Worm (Caenorhabditis elegans) whole organism, L3 larva: ENCODE measurements around the gene ama-1.
A peak's percentile ranks its signal among the peaks of the same experiment; 100 is the strongest.

Experiments
- R02D3.7 ChIP-seq: fragments of 150-350 bp; optimal IDR thresholded peaks from 2 replicates; lab custom pipeline; 2014; ENCODE audit warnings: missing biosample characterization, missing genetic modification characterization
- ZK546.5 ChIP-seq: sonication (generic microtip); optimal IDR thresholded peaks from 2 replicates; lab custom pipeline; 2017; ENCODE audit warnings: missing biosample characterization, missing genetic modification characterization
- aly-2 ChIP-seq: fragments of 150-350 bp; optimal IDR thresholded peaks from 2 replicates; lab custom pipeline; 2014; ENCODE audit warnings: missing biosample characterization, missing genetic modification characterization
- ama-1 ChIP-seq: fragments of 150-350 bp; optimal IDR thresholded peaks from 2 replicates; lab custom pipeline; 2018
- ceh-16 ChIP-seq: sonication (generic microtip); optimal IDR thresholded peaks from 2 replicates; lab custom pipeline; 2017; ENCODE audit warnings: missing biosample characterization, missing genetic modification characterization
- ceh-28 ChIP-seq: fragments of 150-350 bp; optimal IDR thresholded peaks from 2 replicates; lab custom pipeline; 2014; ENCODE audit warnings: missing biosample characterization, missing genetic modification reagents, missing genetic modification characterization
- ceh-82 ChIP-seq: fragments of 150-350 bp; optimal IDR thresholded peaks from 2 replicates; lab custom pipeline; 2014; ENCODE audit warnings: missing biosample characterization, missing genetic modification characterization
- ceh-9 ChIP-seq: sonication (generic microtip); optimal IDR thresholded peaks from 2 replicates; lab custom pipeline; 2018; ENCODE audit warnings: missing biosample characterization, missing genetic modification characterization
- daf-12 ChIP-seq: fragments of 150-350 bp; optimal IDR thresholded peaks from 2 replicates; lab custom pipeline; 2014; ENCODE audit warnings: missing biosample characterization, missing genetic modification reagents, missing genetic modification characterization
- egl-27 ChIP-seq: sonication (generic microtip); optimal IDR thresholded peaks from 4 replicates; lab custom pipeline; 2017; ENCODE audit warnings: missing biosample characterization, missing genetic modification reagents, missing genetic modification characterization
- egl-5 ChIP-seq: fragments of 150-350 bp; optimal IDR thresholded peaks from 2 replicates; lab custom pipeline; 2017; ENCODE audit warnings: missing biosample characterization, missing genetic modification reagents, missing genetic modification characterization, inconsistent platforms
- elt-1 ChIP-seq: fragments of 150-350 bp; optimal IDR thresholded peaks from 2 replicates; lab custom pipeline; 2014; ENCODE audit warnings: missing biosample characterization, missing genetic modification characterization
- elt-2 ChIP-seq: sonication (generic microtip); optimal IDR thresholded peaks from 2 replicates; lab custom pipeline; 2016; ENCODE audit warnings: missing genetic modification reagents, mild to moderate bottlenecking, missing genetic modification characterization, missing compliant biosample characterization
- elt-3 ChIP-seq, 3 experiments: fragments of 150-350 bp in 1 of 3; sonication (generic microtip) in 2 of 3; optimal IDR thresholded peaks; 2 replicates in 2 of 3; 4 replicates in 1 of 3; lab custom pipeline; 2014 to 2017; ENCODE audit warnings: missing biosample characterization in 3 of 3, missing genetic modification characterization in 3 of 3
- eor-1 ChIP-seq, 2 experiments: fragments of 150-350 bp; optimal IDR thresholded peaks; 2 replicates each; lab custom pipeline; 2014 to 2018; ENCODE audit warnings: missing biosample characterization in 2 of 2, missing genetic modification characterization in 2 of 2
- fkh-10 ChIP-seq: sonication (generic microtip); optimal IDR thresholded peaks from 2 replicates; lab custom pipeline; 2017; ENCODE audit warnings: missing biosample characterization, missing genetic modification reagents, missing genetic modification characterization
- fkh-2 ChIP-seq: fragments of 150-350 bp; optimal IDR thresholded peaks from 2 replicates; lab custom pipeline; 2014; ENCODE audit warnings: missing biosample characterization, missing genetic modification reagents, missing genetic modification characterization
- fos-1 ChIP-seq: fragments of 150-350 bp; optimal IDR thresholded peaks from 2 replicates; lab custom pipeline; 2014; ENCODE audit warnings: missing biosample characterization, missing genetic modification characterization
- hmg-11 ChIP-seq: sonication (generic microtip); optimal IDR thresholded peaks from 2 replicates; lab custom pipeline; 2016; ENCODE audit warnings: missing genetic modification characterization, missing compliant biosample characterization
- lin-15B ChIP-seq: fragments of 150-350 bp; optimal IDR thresholded peaks from 2 replicates; lab custom pipeline; 2014; ENCODE audit warnings: missing biosample characterization, missing genetic modification characterization
- lin-39 ChIP-seq: fragments of 150-350 bp; optimal IDR thresholded peaks from 2 replicates; lab custom pipeline; 2018; ENCODE audit warnings: missing biosample characterization, missing genetic modification reagents, missing genetic modification characterization
- lsy-12 ChIP-seq: sonication (generic microtip); optimal IDR thresholded peaks from 2 replicates; lab custom pipeline; 2016; ENCODE audit warnings: mild to moderate bottlenecking, missing genetic modification characterization, missing compliant biosample characterization
- mdl-1 ChIP-seq: fragments of 150-350 bp; optimal IDR thresholded peaks from 2 replicates; lab custom pipeline; 2014; ENCODE audit warnings: missing biosample characterization, missing genetic modification characterization
- mml-1 ChIP-seq: fragments of 150-350 bp; sonication (generic microtip); optimal IDR thresholded peaks from 3 replicates; lab custom pipeline; 2014; ENCODE audit warnings: missing biosample characterization, missing genetic modification characterization
- nfya-1 ChIP-seq: sonication (generic microtip); optimal IDR thresholded peaks from 2 replicates; lab custom pipeline; 2017; ENCODE audit warnings: missing genetic modification characterization, mild to moderate bottlenecking, missing compliant biosample characterization, antibody characterized with exemption, moderate library complexity; ENCODE audit not compliant: insufficient read depth
- nhr-11 ChIP-seq: fragments of 150-350 bp; optimal IDR thresholded peaks from 2 replicates; lab custom pipeline; 2014; ENCODE audit warnings: missing biosample characterization, missing genetic modification characterization
- nhr-12 ChIP-seq: fragments of 150-350 bp; optimal IDR thresholded peaks from 2 replicates; lab custom pipeline; 2014; ENCODE audit warnings: missing biosample characterization, missing genetic modification characterization
- nhr-23 ChIP-seq: fragments of 150-350 bp; optimal IDR thresholded peaks from 2 replicates; lab custom pipeline; 2014; ENCODE audit warnings: missing biosample characterization, missing genetic modification reagents, missing genetic modification characterization
- nhr-237 ChIP-seq: fragments of 150-350 bp; optimal IDR thresholded peaks from 2 replicates; lab custom pipeline; 2014; ENCODE audit warnings: missing biosample characterization, missing genetic modification characterization
- nhr-25 ChIP-seq: sonication (generic microtip); optimal IDR thresholded peaks from 2 replicates; lab custom pipeline; 2017; ENCODE audit warnings: missing biosample characterization, missing genetic modification characterization
- nhr-28 ChIP-seq: fragments of 150-350 bp; optimal IDR thresholded peaks from 2 replicates; lab custom pipeline; 2014; ENCODE audit warnings: missing biosample characterization, missing genetic modification characterization
- nhr-43 ChIP-seq: sonication (generic microtip); optimal IDR thresholded peaks from 2 replicates; lab custom pipeline; 2016; ENCODE audit warnings: mild to moderate bottlenecking, missing genetic modification characterization, missing compliant biosample characterization; ENCODE audit not compliant: poor library complexity, severe bottlenecking
- nhr-67 ChIP-seq: fragments of 150-350 bp; optimal IDR thresholded peaks from 2 replicates; lab custom pipeline; 2014; ENCODE audit warnings: missing biosample characterization, missing genetic modification characterization
- nhr-76 ChIP-seq: fragments of 150-350 bp; sonication (generic microtip); optimal IDR thresholded peaks from 5 replicates; lab custom pipeline; 2014; ENCODE audit warnings: missing biosample characterization, missing genetic modification characterization
- nhr-77 ChIP-seq: fragments of 150-350 bp; optimal IDR thresholded peaks from 2 replicates; lab custom pipeline; 2014; ENCODE audit warnings: missing biosample characterization, missing genetic modification characterization
- pha-4 ChIP-seq: fragments of 150-350 bp; optimal IDR thresholded peaks from 2 replicates; lab custom pipeline; 2014; ENCODE audit warnings: missing biosample characterization, missing genetic modification reagents, missing genetic modification characterization
- pqm-1 ChIP-seq: fragments of 150-350 bp; optimal IDR thresholded peaks from 2 replicates; lab custom pipeline; 2017; ENCODE audit warnings: missing biosample characterization, missing genetic modification characterization, inconsistent platforms
- sea-2 ChIP-seq: fragments of 150-350 bp; sonication (generic microtip); optimal IDR thresholded peaks from 4 replicates; lab custom pipeline; 2014; ENCODE audit warnings: missing biosample characterization, missing genetic modification reagents, missing genetic modification characterization
- skn-1 ChIP-seq: fragments of 150-350 bp; optimal IDR thresholded peaks from 2 replicates; lab custom pipeline; 2014; ENCODE audit warnings: missing biosample characterization, missing genetic modification characterization
- snpc-4 ChIP-seq: fragments of 150-350 bp; optimal IDR thresholded peaks from 2 replicates; lab custom pipeline; 2014; ENCODE audit warnings: missing biosample characterization, missing genetic modification characterization
- tbx-2 ChIP-seq: sonication (generic microtip); optimal IDR thresholded peaks from 2 replicates; lab custom pipeline; 2016; ENCODE audit warnings: mild to moderate bottlenecking, missing genetic modification characterization, missing compliant biosample characterization
- unc-39 ChIP-seq: sonication (generic microtip); optimal IDR thresholded peaks from 4 replicates; lab custom pipeline; 2017; ENCODE audit warnings: missing biosample characterization, missing genetic modification characterization
- unc-62 ChIP-seq: fragments of 150-350 bp; sonication (generic microtip); optimal IDR thresholded peaks from 4 replicates; lab custom pipeline; 2014; ENCODE audit warnings: missing biosample characterization, missing genetic modification reagents, missing genetic modification characterization
- zag-1 ChIP-seq: fragments of 150-350 bp; optimal IDR thresholded peaks from 2 replicates; lab custom pipeline; 2014; ENCODE audit warnings: missing biosample characterization, missing genetic modification characterization
- ztf-11 ChIP-seq: fragments of 150-350 bp; optimal IDR thresholded peaks from 2 replicates; lab custom pipeline; 2014; ENCODE audit warnings: missing biosample characterization, missing genetic modification characterization
- ztf-4 ChIP-seq: fragments of 150-350 bp; optimal IDR thresholded peaks from 2 replicates; lab custom pipeline; 2014; ENCODE audit warnings: missing biosample characterization, missing genetic modification characterization

Gene ama-1

DNA sequence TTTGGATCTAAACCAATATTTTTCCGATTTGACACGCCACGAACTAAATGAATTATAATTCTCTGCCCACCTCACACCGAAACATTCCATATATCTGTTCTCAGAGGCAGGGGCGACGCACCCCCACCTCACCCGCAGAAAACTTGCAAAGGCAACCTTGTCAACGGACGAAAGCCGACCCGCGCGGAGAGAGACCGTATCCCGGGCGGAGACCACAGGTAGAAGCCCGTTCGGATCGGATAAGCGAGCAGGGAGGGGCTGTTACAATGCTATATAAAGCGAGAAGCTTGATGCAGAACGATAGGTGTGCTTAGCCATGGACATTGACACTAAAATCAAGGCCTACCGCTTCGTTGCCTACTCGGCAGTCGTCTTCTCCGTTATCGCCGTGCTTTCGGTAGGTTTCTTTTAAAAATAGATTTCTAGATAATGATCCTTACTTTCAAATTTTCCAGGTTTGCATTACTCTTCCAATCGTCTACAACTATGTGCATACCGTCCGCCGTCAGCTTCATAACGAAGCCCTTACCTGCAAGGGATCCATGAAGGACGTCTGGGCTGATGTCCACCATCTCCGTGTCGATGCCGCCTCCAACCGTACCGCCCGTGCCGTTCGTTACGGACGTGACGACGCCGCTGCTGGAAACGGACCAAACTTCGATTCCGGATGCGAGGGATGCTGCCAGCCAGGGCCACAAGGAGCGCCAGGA is 12.4 kb upstream of the ama-1 start, which contains the start of the genes zipt-2.2 and dpy-13:
Gene zipt-2.2 (minus strand): TSS at position 51 of the 710 bp plus-strand sequence.
Gene dpy-13 (plus strand): TSS at position 300 of the 710 bp plus-strand sequence.
- TF ChIP-seq aly-2 (tag; lab: Kevin White, UChicago) = no peak
- no peak for TF ChIP-seq nhr-12 (tag; lab: Kevin White, UChicago)
- TF ChIP-seq fkh-10 (GFP tag; lab: Kevin White, UChicago) = no peak
- TF ChIP-seq snpc-4 = no peak
- TF ChIP-seq eor-1 (tag; optimal IDR thresholded peaks at IDR 0.05; lab: Kevin White, UChicago) = no peak
- TF ChIP-seq ZK546.5 = no peak
- TF ChIP-seq ama-1 (lab: Kevin White, UChicago) = peak; percentile 93
- TF ChIP-seq nhr-11 (tag; lab: Kevin White, UChicago) = no peak
- no peak for TF ChIP-seq nhr-67 (tag; lab: Kevin White, UChicago)
- TF ChIP-seq ztf-11 = no peak
- TF ChIP-seq pqm-1 = no peak
- no peak for TF ChIP-seq mdl-1 (tag; lab: Kevin White, UChicago)
- TF ChIP-seq elt-3 (tag; optimal IDR thresholded peaks at IDR 0.05; lab: Kevin White, UChicago) = peak in 1 of 3 experiments; percentile 31
- TF ChIP-seq egl-5 (tag; lab: Kevin White, UChicago) = no peak
- no peak for TF ChIP-seq ceh-28 (tag; lab: Kevin White, UChicago)
- no peak for TF ChIP-seq ztf-4 (tag; lab: Kevin White, UChicago)
- no peak for TF ChIP-seq hmg-11 (tag; lab: Kevin White, UChicago)
- no peak for TF ChIP-seq nhr-28 (tag; lab: Kevin White, UChicago)
- no peak for TF ChIP-seq zag-1 (tag; lab: Kevin White, UChicago)
- TF ChIP-seq nhr-25 (tag; lab: Kevin White, UChicago) = peak; percentile 77
- no peak for TF ChIP-seq unc-62
- no peak for TF ChIP-seq pha-4
- TF ChIP-seq lin-39 (tag; lab: Kevin White, UChicago) = no peak
- TF ChIP-seq sea-2 (GFP tag; lab: Kevin White, UChicago) = no peak
- no peak for TF ChIP-seq fos-1 (tag; lab: Kevin White, UChicago)
- TF ChIP-seq mml-1 (tag; lab: Kevin White, UChicago) = no peak
- no peak for TF ChIP-seq egl-27
- TF ChIP-seq nhr-23 (tag; lab: Kevin White, UChicago) = peak; percentile 2
- no peak for TF ChIP-seq skn-1 (tag; lab: Kevin White, UChicago)
- no peak for TF ChIP-seq ceh-9 (tag; lab: Kevin White, UChicago)
- no peak for TF ChIP-seq lin-15B
- no peak for TF ChIP-seq elt-1
- TF ChIP-seq nhr-43 = peak; percentile 80
- no peak for TF ChIP-seq nhr-237 (tag; lab: Kevin White, UChicago)
- TF ChIP-seq fkh-2 = no peak
- no peak for TF ChIP-seq tbx-2 (tag; lab: Kevin White, UChicago)
- no peak for TF ChIP-seq nhr-77 (tag; lab: Kevin White, UChicago)
- TF ChIP-seq lsy-12 (tag; lab: Kevin White, UChicago) = no peak
- peak; percentile 30 for TF ChIP-seq nfya-1 (tag; lab: Kevin White, UChicago)
- TF ChIP-seq nhr-76 (tag; lab: Kevin White, UChicago) = no peak
- TF ChIP-seq elt-2 (tag; lab: Kevin White, UChicago) = no peak
- no peak for TF ChIP-seq ceh-16 (tag; lab: Kevin White, UChicago)
- TF ChIP-seq unc-39 (tag; lab: Kevin White, UChicago) = no peak
- no peak for TF ChIP-seq R02D3.7
- no peak for TF ChIP-seq daf-12 (tag; lab: Kevin White, UChicago)
- TF ChIP-seq ceh-82 (tag; lab: Kevin White, UChicago) = no peak
